Fruit fly (Drosophila melanogaster) whole organism: ENCODE results near the gene CG15337.

Source experiments
- CG8478 ChIP-seq: fragments of >200 bp; optimal IDR thresholded peaks from 2 replicates; lab custom pipeline; 2018; ENCODE audit warnings: inconsistent platforms
- Dll ChIP-seq: fragments of >200 bp; optimal IDR thresholded peaks from 2 replicates; lab custom pipeline; 2017
- EcR ChIP-seq, 2 experiments: fragments of >200 bp; optimal IDR thresholded peaks; 2 replicates each; lab custom pipeline; 2017; ENCODE audit warnings: missing biosample characterization in 2 of 2, missing genetic modification characterization in 2 of 2, missing genetic modification reagents in 2 of 2
- pan ChIP-seq: fragments of >200 bp; optimal IDR thresholded peaks from 2 replicates; lab custom pipeline; 2017
- psq ChIP-seq: fragments of >200 bp; optimal IDR thresholded peaks from 2 replicates; lab custom pipeline; 2017
- usp ChIP-seq: fragments of >200 bp; optimal IDR thresholded peaks from 2 replicates; lab custom pipeline; 2017; ENCODE audit warnings: missing biosample characterization, missing genetic modification characterization, mixed read lengths

The CG15337 gene

DNA sequence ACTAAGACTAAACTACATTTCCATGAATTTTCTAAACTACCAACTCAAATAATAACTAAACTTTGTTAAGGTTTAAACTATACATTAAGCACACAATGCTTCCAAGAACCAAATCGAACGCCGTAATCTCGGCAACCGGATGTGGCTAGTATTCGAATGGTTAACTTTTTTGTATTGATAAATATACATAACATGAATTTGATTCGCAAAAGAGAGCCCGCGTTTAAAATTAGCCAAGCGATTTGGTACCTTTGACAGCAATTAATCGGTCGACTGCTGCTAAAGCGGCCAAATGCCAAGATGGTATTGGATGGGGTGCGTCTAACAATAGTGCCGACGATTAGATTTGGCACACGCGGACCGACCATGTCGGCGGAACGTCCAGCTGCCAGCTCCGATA lies 12.2 kb upstream of the CG15337 start, which contains the start of gene CG15336:
TSS of gene CG15336 (plus strand) at position 301 of the 400 bp plus-strand sequence.
- no peak for TF ChIP-seq CG8478 (lab: Kevin White, UChicago)
- no peak for TF ChIP-seq psq (lab: Kevin White, UChicago)
- no peak for TF ChIP-seq EcR (GFP tag; optimal IDR thresholded peaks at IDR 0.05; lab: Kevin White, UChicago)
- no peak for TF ChIP-seq usp
- TF ChIP-seq Dll (lab: Kevin White, UChicago) = no peak
- TF ChIP-seq pan (lab: Kevin White, UChicago) = no peak

- no peak for TF ChIP-seq pan (lab: Kevin White, UChicago)
- TF ChIP-seq CG8478 (lab: Kevin White, UChicago) = no peak
- TF ChIP-seq Dll (lab: Kevin White, UChicago) = no peak
- no peak for TF ChIP-seq psq (lab: Kevin White, UChicago)
- TF ChIP-seq usp = no peak
- TF ChIP-seq EcR (GFP tag; optimal IDR thresholded peaks at IDR 0.05; lab: Kevin White, UChicago) = no peak
These were observed 11.3 kb upstream of the CG15337 start, which contains the start of gene CG10959 for dm6 chrX:8148556-8148955. CG10959 (plus strand) TSS chrX:8148783.

- TF ChIP-seq Dll (lab: Kevin White, UChicago) = no peak
- TF ChIP-seq pan (lab: Kevin White, UChicago) = no peak
- no peak for TF ChIP-seq psq (lab: Kevin White, UChicago)
- TF ChIP-seq usp = no peak
- TF ChIP-seq EcR (GFP tag; optimal IDR thresholded peaks at IDR 0.05; lab: Kevin White, UChicago) = no peak
- no peak for TF ChIP-seq CG8478 (lab: Kevin White, UChicago)
These were observed 7.8 kb upstream of the CG15337 start, which contains the start of gene Gbeta5 for dm6 chrX:8152077-8152476. Gbeta5 (minus strand) TSS chrX:8152275.

DNA sequence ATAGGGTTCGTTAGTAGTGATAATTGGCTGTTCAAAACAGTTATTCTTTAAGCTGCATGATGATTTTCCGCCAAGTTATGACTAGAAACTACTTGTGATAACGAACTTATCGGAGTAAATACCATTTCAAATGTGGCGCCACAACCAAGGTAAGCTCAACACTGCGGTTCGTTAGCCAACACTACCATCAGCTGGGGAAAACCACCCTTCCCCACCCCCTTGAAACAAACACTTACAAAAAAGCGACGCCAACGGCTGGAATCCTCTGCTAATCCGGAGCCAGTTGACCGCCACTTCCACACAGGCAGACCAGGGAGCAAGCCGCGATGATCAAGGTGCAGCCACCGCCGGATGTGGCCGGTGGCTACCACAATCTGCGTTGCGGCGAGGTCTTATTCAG lies 7.1 kb upstream of the CG15337 start, which contains the start of gene CG18262:
TSS of gene CG18262 (plus strand) at position 231 of the 400 bp plus-strand sequence.
- TF ChIP-seq EcR (GFP tag; optimal IDR thresholded peaks at IDR 0.05; lab: Kevin White, UChicago) (no peak), pan (lab: Kevin White, UChicago) (no peak), Dll (lab: Kevin White, UChicago) (no peak), psq (lab: Kevin White, UChicago) (no peak), CG8478 (lab: Kevin White, UChicago) (no peak), usp (no peak)

DNA sequence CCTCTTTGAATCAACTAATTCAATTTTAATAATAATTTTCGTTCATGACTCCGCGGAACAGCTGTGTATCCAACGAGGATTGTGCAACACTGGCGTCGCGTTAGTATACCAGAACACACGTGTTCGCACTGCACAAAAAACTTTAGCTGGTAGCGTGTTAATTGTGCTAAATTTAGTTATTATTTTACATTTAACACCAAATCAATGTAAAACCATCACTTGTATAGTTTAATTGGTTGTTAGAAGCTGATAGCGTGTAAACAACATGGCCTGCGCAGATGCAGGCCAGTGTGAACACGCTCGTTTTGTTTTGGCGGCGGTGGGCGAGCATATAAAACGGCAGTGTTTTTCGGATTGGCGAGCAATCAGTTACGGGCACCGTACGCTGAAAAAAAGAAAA lies 2.6 kb upstream of the CG15337 start, which contains the start of the genes Traf6 and GIIIspla2:
TSS of gene Traf6 (minus strand) at position 93 of the 400 bp plus-strand sequence.
TSS of gene GIIIspla2 (plus strand) at position 335 of the 400 bp plus-strand sequence.
- no peak for TF ChIP-seq pan (lab: Kevin White, UChicago)
- no peak for TF ChIP-seq EcR (GFP tag; optimal IDR thresholded peaks at IDR 0.05; lab: Kevin White, UChicago)
- no peak for TF ChIP-seq usp
- no peak for TF ChIP-seq psq (lab: Kevin White, UChicago)
- TF ChIP-seq Dll (lab: Kevin White, UChicago) = no peak
- no peak for TF ChIP-seq CG8478 (lab: Kevin White, UChicago)

DNA sequence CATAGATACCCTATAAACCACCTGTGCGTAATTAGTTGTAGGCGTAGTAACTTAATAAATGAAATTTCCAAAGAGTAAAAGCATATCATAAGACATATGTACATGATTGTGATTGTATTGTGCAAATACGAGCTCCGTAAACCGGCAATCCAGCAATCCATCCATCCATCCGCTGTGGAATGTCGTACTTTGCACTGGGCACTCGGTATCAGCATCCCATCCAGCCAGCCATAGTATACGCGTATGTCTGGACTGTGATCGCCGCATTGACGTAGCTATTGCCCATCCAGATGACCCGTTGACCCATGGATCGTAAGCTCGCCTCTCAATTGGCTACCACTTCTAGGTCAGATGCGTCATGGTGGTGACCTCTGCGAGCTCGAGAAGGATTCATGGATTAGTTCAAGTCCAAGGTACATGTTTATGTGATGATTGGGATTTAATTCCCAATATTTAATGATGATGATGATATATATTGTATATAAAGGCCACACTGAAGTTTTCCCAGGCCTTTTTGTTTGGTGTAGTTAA lies 847 bp upstream of the CG15337 start:
- TF ChIP-seq pan (lab: Kevin White, UChicago) (no peak), usp (no peak), EcR (GFP tag; optimal IDR thresholded peaks at IDR 0.05; lab: Kevin White, UChicago) (no peak), Dll (lab: Kevin White, UChicago) (no peak), psq (lab: Kevin White, UChicago) (no peak), CG8478 (lab: Kevin White, UChicago) (no peak)

DNA sequence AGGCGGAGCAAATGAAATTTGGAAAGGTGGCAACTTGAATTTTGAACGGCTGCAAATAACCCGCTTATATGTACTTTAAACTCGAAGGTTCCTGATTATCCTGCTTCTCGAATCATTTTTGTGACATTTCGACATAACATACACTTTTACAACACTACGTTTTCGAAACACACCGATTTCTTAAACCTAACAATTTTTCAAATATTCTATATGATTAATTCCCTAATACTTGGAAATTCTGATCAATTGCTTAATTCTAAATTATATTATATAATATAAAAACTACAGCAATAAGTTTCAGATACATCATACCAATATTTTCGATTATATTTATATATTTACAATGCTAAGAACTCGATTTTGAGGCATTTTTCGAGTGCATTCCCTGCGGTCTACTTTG lies 2.8 kb downstream of the CG15337 start, which contains the start of gene CG10761:
TSS of gene CG10761 (minus strand) at position 101 of the 400 bp plus-strand sequence.
- TF ChIP-seq pan (lab: Kevin White, UChicago) (no peak), psq (lab: Kevin White, UChicago) (no peak), Dll (lab: Kevin White, UChicago) (no peak), EcR (GFP tag; optimal IDR thresholded peaks at IDR 0.05; lab: Kevin White, UChicago) (no peak)

DNA sequence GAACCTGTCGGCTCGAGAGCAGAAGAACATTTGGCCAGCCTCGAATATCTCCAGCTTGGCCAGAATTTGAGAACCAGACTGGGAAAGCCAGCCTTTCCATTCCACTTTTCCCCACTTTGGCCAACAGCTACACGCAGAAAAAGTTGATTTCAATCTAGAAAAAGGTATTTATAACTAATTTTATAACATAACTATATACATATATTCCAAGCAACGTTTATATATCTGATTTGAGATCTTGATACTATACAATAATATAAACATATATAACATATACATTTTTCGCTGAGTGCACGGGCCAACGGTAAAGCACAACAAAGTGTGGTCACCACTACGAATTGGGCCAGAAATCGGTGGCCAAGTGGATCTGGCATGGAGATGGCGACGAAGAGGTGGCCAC lies 3.6 kb downstream of the CG15337 start:
- TF ChIP-seq CG8478 (lab: Kevin White, UChicago) (no peak), Dll (lab: Kevin White, UChicago) (no peak), psq (lab: Kevin White, UChicago) (no peak), EcR (GFP tag; optimal IDR thresholded peaks at IDR 0.05; lab: Kevin White, UChicago) (no peak), usp (no peak), pan (lab: Kevin White, UChicago) (no peak)

DNA sequence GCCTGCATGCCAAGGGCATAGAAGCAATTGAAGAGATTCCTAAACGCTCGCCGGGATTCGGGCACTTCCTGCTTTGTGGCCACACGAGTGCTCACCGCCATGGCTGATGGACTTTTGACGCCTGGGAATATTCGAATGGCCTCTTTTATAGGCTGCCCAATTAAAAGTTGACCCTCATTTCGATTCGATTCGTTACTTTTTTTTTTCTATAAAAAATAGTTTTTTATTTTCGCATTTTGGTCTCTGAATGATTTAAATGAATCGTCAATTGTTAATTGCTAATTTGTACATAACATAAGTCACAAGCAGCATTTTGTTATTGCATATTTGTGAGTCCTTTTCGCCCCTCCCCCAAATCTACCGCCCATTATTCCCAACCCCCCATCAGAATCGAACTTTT lies 5.8 kb downstream of the CG15337 start, which contains the start of gene Or7a:
TSS of gene Or7a (minus strand) at position 101 of the 400 bp plus-strand sequence.
- TF ChIP-seq EcR (GFP tag; optimal IDR thresholded peaks at IDR 0.05; lab: Kevin White, UChicago) (no peak), pan (lab: Kevin White, UChicago) (no peak), CG8478 (lab: Kevin White, UChicago) (no peak), usp (no peak)

DNA sequence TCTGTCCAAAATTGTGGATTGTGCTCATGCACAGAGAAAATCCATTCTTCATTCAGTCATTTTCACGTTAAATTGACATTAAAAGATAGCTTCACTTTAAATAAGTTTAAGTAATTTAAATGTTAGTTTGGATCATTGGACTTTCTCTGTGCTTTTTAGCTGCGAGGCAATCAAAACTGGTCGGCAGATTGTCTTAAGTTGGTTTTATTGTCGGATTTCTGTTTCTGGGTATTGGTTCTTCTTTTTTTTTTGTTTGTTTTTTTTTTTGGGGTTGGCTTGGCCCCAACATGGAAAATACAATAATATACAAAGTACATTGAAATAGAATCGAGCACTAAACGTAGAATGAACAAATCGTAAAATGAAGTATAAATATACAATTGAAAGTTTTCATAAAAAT lies 10.3 kb downstream of the CG15337 start, which contains the start of gene CG2278:
TSS of gene CG2278 (minus strand) at position 101 of the 400 bp plus-strand sequence.
- TF ChIP-seq EcR (GFP tag; optimal IDR thresholded peaks at IDR 0.05; lab: Kevin White, UChicago) = no peak
- TF ChIP-seq pan (lab: Kevin White, UChicago) = no peak
- TF ChIP-seq Dll (lab: Kevin White, UChicago) = no peak
- TF ChIP-seq CG8478 (lab: Kevin White, UChicago) = no peak

- TF ChIP-seq CG8478 (lab: Kevin White, UChicago) = no peak
- no peak for TF ChIP-seq Dll (lab: Kevin White, UChicago)
- TF ChIP-seq psq (lab: Kevin White, UChicago) = no peak
- TF ChIP-seq EcR (GFP tag; optimal IDR thresholded peaks at IDR 0.05; lab: Kevin White, UChicago) = no peak
- TF ChIP-seq usp = no peak
- no peak for TF ChIP-seq pan (lab: Kevin White, UChicago)
These were observed 16.6 kb downstream of the CG15337 start for dm6 chrX:8176291-8177029.
